Fruit fly (Drosophila melanogaster): ENCODE measurements around the gene dsx.

dm6 chr3R:7926354-7926753 lies 40.9 kb downstream of the dsx start:
- TF ChIP-seq Gug (GFP tag; IDR thresholded peaks at IDR 0.05) (no peak), vri (GFP tag; optimal IDR thresholded peaks at IDR 0.05) (no peak), Blimp-1 (GFP tag; optimal IDR thresholded peaks at IDR 0.05) (no peak), ss (GFP tag; optimal IDR thresholded peaks at IDR 0.05) (no peak), dsx (GFP tag; optimal IDR thresholded peaks at IDR 0.05; ENCODE audit: poor library complexity, severe bottlenecking) (no peak), fd59A (GFP tag; optimal IDR thresholded peaks at IDR 0.05) (no peak), CG8319 (GFP tag; optimal IDR thresholded peaks at IDR 0.05) (no peak), dac (GFP tag; optimal IDR thresholded peaks at IDR 0.05) (no peak), CG11762 (GFP tag; optimal IDR thresholded peaks at IDR 0.05; ENCODE audit: insufficient read depth) (no peak), CG6808 (GFP tag; optimal IDR thresholded peaks at IDR 0.05) (no peak), CG8632 (GFP tag; optimal IDR thresholded peaks at IDR 0.05) (no peak), CG6276 (GFP tag; optimal IDR thresholded peaks at IDR 0.05) (no peak), Hr38 (GFP tag; optimal IDR thresholded peaks at IDR 0.05) (no peak), Ets96B (tag; optimal IDR thresholded peaks at IDR 0.05) (no peak)
